Fruit fly (Drosophila melanogaster) whole organism, larva: ENCODE data around the gene Tango6.
A peak's percentile ranks its signal among the peaks of the same experiment; 100 is the strongest.

Experiments used
- noc ChIP-seq: fragments of 200-800 bp; sonication (Bioruptor generic); optimal IDR thresholded peaks from 3 replicates; lab custom pipeline; 2019; ENCODE audit warnings: missing biosample characterization, mild to moderate bottlenecking, missing genetic modification characterization, moderate library complexity

The Tango6 gene

dm6 chr2L:18974063-18974779 lies 5.4 kb downstream of the Tango6 start, which contains the start of the genes L2HGDH and CG10431:
Gene L2HGDH, minus strand, starts transcription at chr2L:18974448.
Gene CG10431, plus strand, starts transcription at chr2L:18974710.
- TF ChIP-seq noc: peak; percentile 78

dm6 chr2L:18976749-18977148 lies 7.9 kb downstream of the Tango6 start:
- no peak for TF ChIP-seq noc

dm6 chr2L:18978923-18979322 lies 10.1 kb downstream of the Tango6 start:
- TF ChIP-seq noc: no peak

- no peak for TF ChIP-seq noc
Measured at dm6 chr2L:18979407-18979806, 10.6 kb downstream of the Tango6 start.

- TF ChIP-seq noc: no peak
Measured at dm6 chr2L:18980982-18981381, 12.2 kb downstream of the Tango6 start.

- no peak for TF ChIP-seq noc
Measured at dm6 chr2L:18981484-18981883, 12.7 kb downstream of the Tango6 start.

- TF ChIP-seq noc: no peak
Measured at dm6 chr2L:18981947-18982579, 13.2 kb downstream of the Tango6 start.

dm6 chr2L:18982826-18983758 lies 14.3 kb downstream of the Tango6 start:
- TF ChIP-seq noc: no peak

- TF ChIP-seq noc: no peak
Measured at dm6 chr2L:18984158-18984557, 15.3 kb downstream of the Tango6 start.

dm6 chr2L:18985201-18986124 lies 16.6 kb downstream of the Tango6 start:
- peak; percentile 83 for TF ChIP-seq noc

- TF ChIP-seq noc: no peak
Measured at dm6 chr2L:18986125-18986498, 17.3 kb downstream of the Tango6 start.

- TF ChIP-seq noc: peak; percentile 60
Measured at dm6 chr2L:18987078-18987895, 18.5 kb downstream of the Tango6 start, which contains the start of the genes Swip-1 and EMC5. Gene Swip-1, minus strand, starts transcription at chr2L:18987280. Gene EMC5, plus strand, starts transcription at chr2L:18987707.

- TF ChIP-seq noc: no peak
Measured at dm6 chr2L:18990133-18990532, 21.3 kb downstream of the Tango6 start, which contains the start of gene CG15170. Gene CG15170, minus strand, starts transcription at chr2L:18990233.

- TF ChIP-seq noc: no peak
Measured at dm6 chr2L:18990720-18991119, 21.9 kb downstream of the Tango6 start, which contains the start of gene CG15169. Gene CG15169, plus strand, starts transcription at chr2L:18991020.

- TF ChIP-seq noc: no peak
Measured at dm6 chr2L:18992196-18992595, 23.4 kb downstream of the Tango6 start, which contains the start of gene CG46465. Gene CG46465, plus strand, starts transcription at chr2L:18992496.
